Worm (Caenorhabditis elegans): Measurements from ENCODE around the gene pin-2.

pin-2 gene

DNA sequence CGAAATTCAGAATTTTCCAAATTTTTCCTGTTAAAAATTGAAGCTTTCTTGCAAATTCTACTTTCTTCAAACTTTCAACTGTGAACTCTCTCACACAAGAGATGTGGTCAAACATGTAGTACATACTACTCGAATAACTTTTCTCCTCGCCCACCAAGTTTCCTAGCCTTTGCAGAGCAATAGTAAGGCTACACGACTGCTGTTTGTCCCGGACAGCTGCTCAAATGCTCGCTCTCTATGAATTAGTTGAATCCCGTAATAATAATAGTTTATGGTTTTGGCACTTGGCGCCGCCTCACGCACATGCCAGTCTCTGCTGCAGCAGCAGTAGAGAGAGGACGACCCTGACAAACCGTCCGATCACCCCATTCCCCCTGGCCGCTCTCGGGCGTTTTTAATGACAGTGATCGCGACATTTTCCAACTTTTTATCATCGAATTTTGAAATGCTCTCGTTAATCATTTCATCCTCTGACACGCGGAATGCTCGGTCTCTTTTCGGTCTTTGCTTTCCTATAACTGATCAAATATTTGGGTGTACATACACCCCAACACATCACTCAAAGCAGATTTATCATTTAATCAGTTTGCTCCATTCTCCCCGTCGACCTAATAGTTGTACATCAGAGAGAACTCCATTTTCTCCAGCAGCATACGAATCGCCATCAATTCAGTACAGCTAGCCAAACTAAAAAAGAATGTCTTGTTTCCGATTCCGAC lies 40.2 kb downstream of the pin-2 start:
- TF ChIP-seq unc-130 (GFP tag; optimal IDR thresholded peaks at IDR 0.05) (no peak), lir-1 (GFP tag; conservative IDR thresholded peaks at IDR 0.05) (no peak), egrh-3 (GFP tag; IDR thresholded peaks at IDR 0.05) (no peak), lin-35 (GFP tag; optimal IDR thresholded peaks at IDR 0.05) (no peak), cebp-1 (GFP tag; IDR thresholded peaks at IDR 0.05) (no peak), cebp-1 (tag; optimal IDR thresholded peaks at IDR 0.05) (peak; percentile 50), F57A8.1 (GFP tag; optimal IDR thresholded peaks at IDR 0.05) (no peak), B0035.1 (tag; optimal IDR thresholded peaks at IDR 0.05) (no peak), aptf-3 (GFP tag; IDR thresholded peaks at IDR 0.05) (no peak), ztf-18 (tag; optimal IDR thresholded peaks at IDR 0.05) (no peak), xnd-1 (tag; optimal IDR thresholded peaks at IDR 0.05) (no peak), Y53G8AR.9 (GFP tag; conservative IDR thresholded peaks at IDR 0.05) (no peak), ekl-4 (GFP tag; IDR thresholded peaks at IDR 0.05) (no peak), akir-1 (GFP tag; optimal IDR thresholded peaks at IDR 0.05) (no peak), ama-1 (optimal IDR thresholded peaks at IDR 0.05) (no peak), ama-1 (GFP tag; optimal IDR thresholded peaks at IDR 0.05) (no peak), madf-8 (GFP tag; conservative IDR thresholded peaks at IDR 0.05) (no peak), F49E8.2 (tag; optimal IDR thresholded peaks at IDR 0.05; ENCODE audit: insufficient read depth) (no peak), madf-6 (GFP tag; IDR thresholded peaks at IDR 0.05) (no peak), ztf-28 (GFP tag; IDR thresholded peaks at IDR 0.05) (no peak), nhr-80 (tag; optimal IDR thresholded peaks at IDR 0.05) (peak; percentile 100), madf-10 (tag; optimal IDR thresholded peaks at IDR 0.05) (peak; percentile 37), gei-17 (GFP tag; optimal IDR thresholded peaks at IDR 0.05) (peak; percentile 1), snpc-4 (GFP tag; optimal IDR thresholded peaks at IDR 0.05) (no peak), snpc-4 (tag; optimal IDR thresholded peaks at IDR 0.05) (peak in 2 of 4 experiments; percentile 2 to 38), F10E7.11 (tag; optimal IDR thresholded peaks at IDR 0.05) (no peak), F37B4.10 (GFP tag; IDR thresholded peaks at IDR 0.05) (no peak), ztf-6 (GFP tag; IDR thresholded peaks at IDR 0.05) (no peak), ztf-25 (GFP tag; IDR thresholded peaks at IDR 0.05) (no peak), lin-26 (GFP tag; IDR thresholded peaks at IDR 0.05) (no peak), rcor-1 (GFP tag; IDR thresholded peaks at IDR 0.05) (no peak), nfya-2 (GFP tag; IDR thresholded peaks at IDR 0.05) (no peak), bed-1 (GFP tag; IDR thresholded peaks at IDR 0.05) (no peak), chd-7 (tag; optimal IDR thresholded peaks at IDR 0.05) (no peak), nhr-179 (tag; optimal IDR thresholded peaks at IDR 0.05) (no peak), ceh-58 (GFP tag; IDR thresholded peaks at IDR 0.05) (no peak), lsl-1 (GFP tag; optimal IDR thresholded peaks at IDR 0.05) (no peak), pbrm-1 (GFP tag; IDR thresholded peaks at IDR 0.05) (no peak; the same call in 1 of the 2 replicates), athp-1 (tag; optimal IDR thresholded peaks at IDR 0.05) (no peak), tlf-1 (GFP tag; optimal IDR thresholded peaks at IDR 0.05) (no peak), ets-4 (GFP tag; optimal IDR thresholded peaks at IDR 0.05) (peak; percentile 84), Y53F4B.3 (GFP tag; IDR thresholded peaks at IDR 0.05) (no peak), C06A6.2 (GFP tag; conservative IDR thresholded peaks at IDR 0.05) (no peak), F22D6.2 (tag; optimal IDR thresholded peaks at IDR 0.05) (no peak), Y67H2A.10 (GFP tag; conservative IDR thresholded peaks at IDR 0.05) (no peak), F23B12.7 (tag; optimal IDR thresholded peaks at IDR 0.05; ENCODE audit: insufficient read depth) (no peak), mcd-1 (GFP tag; IDR thresholded peaks at IDR 0.05) (no peak), dpl-1 (GFP tag; optimal IDR thresholded peaks at IDR 0.05) (no peak), nhr-120 (GFP tag; IDR thresholded peaks at IDR 0.05) (no peak)
